Fruit fly (Drosophila melanogaster) whole organism: ENCODE data around the gene CG13893.

Experiments
- CG8478 ChIP-seq: fragments of >200 bp; optimal IDR thresholded peaks from 2 replicates; lab custom pipeline; 2018; ENCODE audit warnings: inconsistent platforms
- EcR ChIP-seq, 2 experiments: fragments of >200 bp; optimal IDR thresholded peaks; 2 replicates each; lab custom pipeline; 2017; ENCODE audit warnings: missing biosample characterization in 2 of 2, missing genetic modification characterization in 2 of 2, missing genetic modification reagents in 2 of 2
- pan ChIP-seq: fragments of >200 bp; optimal IDR thresholded peaks from 2 replicates; lab custom pipeline; 2017
- psq ChIP-seq: fragments of >200 bp; optimal IDR thresholded peaks from 2 replicates; lab custom pipeline; 2017

DNA sequence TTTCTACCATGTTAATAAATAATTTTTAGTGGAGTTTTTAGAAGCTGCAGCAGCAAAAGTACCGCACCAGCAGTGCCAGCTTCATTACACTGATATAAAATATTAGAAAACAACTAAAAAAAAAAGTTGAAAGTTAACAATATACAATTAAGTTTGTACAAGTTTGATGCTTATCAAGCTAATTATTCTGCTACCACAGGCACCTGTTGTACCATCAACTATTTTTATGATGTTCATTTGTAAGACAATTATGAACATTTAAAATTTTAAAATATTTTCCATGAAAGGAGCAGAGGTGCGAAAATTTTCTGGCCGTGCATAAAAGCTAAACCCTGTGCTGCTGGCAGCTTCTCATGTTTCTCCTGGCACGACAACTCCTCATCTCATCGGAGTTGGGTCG, 4.6 kb upstream of the CG13893 start:
- no peak for TF ChIP-seq CG8478 (lab: Kevin White, UChicago)
- TF ChIP-seq EcR (GFP tag; optimal IDR thresholded peaks at IDR 0.05; lab: Kevin White, UChicago): no peak
- no peak for TF ChIP-seq psq (lab: Kevin White, UChicago)
- TF ChIP-seq pan (lab: Kevin White, UChicago): no peak
